Fruit fly (Drosophila melanogaster): Measurements from ENCODE around the gene Hr83.

DNA sequence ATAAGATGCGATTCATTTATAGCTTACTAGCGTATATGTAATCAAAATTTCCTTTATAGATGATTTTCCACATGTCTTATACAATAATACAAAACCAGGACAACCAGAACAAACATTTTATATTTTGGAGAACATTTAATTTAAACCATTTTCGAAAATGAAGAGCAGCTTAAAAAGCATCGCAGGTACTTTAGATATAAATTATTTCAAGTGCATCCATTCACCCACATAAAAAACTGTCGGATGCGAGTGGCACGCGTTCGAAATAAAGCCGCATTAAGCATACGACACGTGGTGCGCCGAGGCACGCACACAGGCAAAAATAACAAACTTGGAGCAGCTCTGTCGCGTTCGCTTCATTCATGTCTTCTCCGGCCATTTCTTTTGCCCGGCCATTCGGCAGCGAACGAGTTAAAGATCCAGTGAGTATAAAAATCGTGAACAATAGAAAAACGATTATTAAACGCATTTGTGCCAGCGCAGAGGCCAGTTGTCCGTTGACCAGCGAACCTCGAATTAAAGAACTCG is 14.1 kb upstream of the Hr83 start, which contains the start of gene Osi19:
- TF ChIP-seq fru (GFP tag; optimal IDR thresholded peaks at IDR 0.05): no peak
- TF ChIP-seq ey (GFP tag; optimal IDR thresholded peaks at IDR 0.05): no peak
- no peak for TF ChIP-seq foxo (GFP tag; optimal IDR thresholded peaks at IDR 0.05)
- TF ChIP-seq psq (GFP tag; optimal IDR thresholded peaks at IDR 0.05): no peak
- TF ChIP-seq Hr83 (GFP tag; optimal IDR thresholded peaks at IDR 0.05; ENCODE audit: poor library complexity, severe bottlenecking): no peak
- no peak for TF ChIP-seq woc (GFP tag; optimal IDR thresholded peaks at IDR 0.05)
- no peak for TF ChIP-seq OdsH (GFP tag; optimal IDR thresholded peaks at IDR 0.05)
